Worm (Caenorhabditis elegans) whole organism, late embryonic: ENCODE results near the gene sre-24.

Source experiments
- F13H6.1 ChIP-seq: sonication (generic microtip); optimal IDR thresholded peaks from 2 replicates; lab custom pipeline; 2016; ENCODE audit warnings: missing genetic modification characterization, missing compliant biosample characterization
- ama-1 ChIP-seq: fragments of 150-350 bp; optimal IDR thresholded peaks from 2 replicates; lab custom pipeline; 2014
- ets-4 ChIP-seq: sonication (generic microtip); optimal IDR thresholded peaks from 2 replicates; lab custom pipeline; 2016; ENCODE audit warnings: missing genetic modification characterization, missing compliant biosample characterization
- gmeb-2 ChIP-seq: sonication (generic microtip); optimal IDR thresholded peaks from 2 replicates; lab custom pipeline; 2016; ENCODE audit warnings: missing genetic modification characterization, inconsistent platforms, missing compliant biosample characterization
- pax-1 ChIP-seq: fragments of 150-350 bp; optimal IDR thresholded peaks from 2 replicates; lab custom pipeline; 2014; ENCODE audit warnings: missing biosample characterization, missing genetic modification characterization
- pqm-1 ChIP-seq: sonication (generic microtip); optimal IDR thresholded peaks from 2 replicates; lab custom pipeline; 2016; ENCODE audit warnings: missing genetic modification characterization, missing compliant biosample characterization
- sdc-2 ChIP-seq: sonication (generic microtip); optimal IDR thresholded peaks from 2 replicates; lab custom pipeline; 2016; ENCODE audit warnings: missing genotype, missing genetic modification characterization, missing compliant biosample characterization
- zip-5 ChIP-seq: sonication (generic microtip); optimal IDR thresholded peaks from 2 replicates; lab custom pipeline; 2016; ENCODE audit warnings: missing genetic modification characterization, missing compliant biosample characterization
- ztf-16 ChIP-seq: sonication (generic microtip); optimal IDR thresholded peaks from 2 replicates; lab custom pipeline; 2017; ENCODE audit warnings: missing genetic modification characterization, missing compliant biosample characterization

ce11 chrV:2875422-2875821 is 9.1 kb upstream of the sre-24 start, which contains the start of gene folt-2:
- no peak for TF ChIP-seq F13H6.1
- TF ChIP-seq ets-4 (tag; lab: Kevin White, UChicago), result no peak
- TF ChIP-seq ama-1 (lab: Kevin White, UChicago), result no peak
- TF ChIP-seq zip-5 (tag; lab: Kevin White, UChicago), result no peak
- TF ChIP-seq pax-1, result no peak
- TF ChIP-seq pqm-1 (tag; lab: Kevin White, UChicago), result no peak
- TF ChIP-seq ztf-16 (tag; lab: Kevin White, UChicago), result no peak
- TF ChIP-seq gmeb-2 (tag; lab: Kevin White, UChicago), result no peak
- TF ChIP-seq sdc-2, result no peak
